Worm (Caenorhabditis elegans): ENCODE measurements around the gene F14F8.14.

F14F8.14 gene

DNA sequence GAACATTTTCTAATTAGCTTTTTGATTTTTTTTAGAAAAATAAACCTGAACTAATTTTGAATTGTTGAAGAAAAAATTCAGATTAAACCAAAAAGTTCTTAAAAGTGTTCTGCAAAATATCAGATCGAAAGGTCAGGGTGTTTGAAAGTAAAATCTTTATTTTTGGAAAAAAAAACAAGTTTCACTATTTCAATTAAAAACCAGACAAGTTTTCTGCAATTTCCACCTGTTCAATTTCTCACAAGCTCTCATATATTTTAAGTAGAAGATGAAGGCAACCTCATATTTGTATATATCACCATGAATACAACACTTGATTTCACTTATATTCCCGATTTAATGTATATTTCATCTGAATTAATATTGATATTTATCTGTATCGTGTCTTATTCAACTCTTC lies 20.7 kb upstream of the F14F8.14 start, which contains the start of gene srz-102:
Gene srz-102, plus strand, starts transcription at position 301 of the 400 bp plus-strand sequence.
- TF ChIP-seq hlh-8 (tag; optimal IDR thresholded peaks at IDR 0.05): no peak
- TF ChIP-seq unc-42 (tag; optimal IDR thresholded peaks at IDR 0.05): no peak
- TF ChIP-seq ets-4 (tag; optimal IDR thresholded peaks at IDR 0.05): no peak
- TF ChIP-seq che-1 (tag; optimal IDR thresholded peaks at IDR 0.05): no peak
- no peak for TF ChIP-seq ceh-48 (tag; optimal IDR thresholded peaks at IDR 0.05)
- no peak for TF ChIP-seq ceh-34 (tag; optimal IDR thresholded peaks at IDR 0.05)
- TF ChIP-seq pha-4 (tag; optimal IDR thresholded peaks at IDR 0.05): no peak
- TF ChIP-seq tbx-7 (tag; optimal IDR thresholded peaks at IDR 0.05): no peak
- no peak for TF ChIP-seq elt-2 (tag; optimal IDR thresholded peaks at IDR 0.05)
- no peak for TF ChIP-seq ceh-31 (tag; optimal IDR thresholded peaks at IDR 0.05)
- no peak for TF ChIP-seq hlh-30 (tag; optimal IDR thresholded peaks at IDR 0.05; ENCODE audit: insufficient read depth)
- TF ChIP-seq lim-6 (tag; optimal IDR thresholded peaks at IDR 0.05): no peak
- TF ChIP-seq ceh-6 (GFP tag; optimal IDR thresholded peaks at IDR 0.05): no peak
- TF ChIP-seq zip-5 (tag; optimal IDR thresholded peaks at IDR 0.05): no peak
- TF ChIP-seq pqm-1 (tag; optimal IDR thresholded peaks at IDR 0.05): no peak

- TF ChIP-seq ceh-9 (tag; optimal IDR thresholded peaks at IDR 0.05): no peak
- TF ChIP-seq elt-2 (tag; optimal IDR thresholded peaks at IDR 0.05): no peak
- TF ChIP-seq nhr-232 (tag; optimal IDR thresholded peaks at IDR 0.05): no peak
- no peak for TF ChIP-seq ttx-3 (tag; optimal IDR thresholded peaks at IDR 0.05)
- TF ChIP-seq hlh-6 (tag; optimal IDR thresholded peaks at IDR 0.05): no peak
- no peak for TF ChIP-seq hlh-8 (tag; optimal IDR thresholded peaks at IDR 0.05)
These were observed 19.2 kb upstream of the F14F8.14 start, which contains the start of gene srw-43 for ce11 chrV:16685725-16686124. TSS of gene srw-43 (plus strand) at chrV:16686025.

ce11 chrV:16683359-16683758 lies 16.8 kb upstream of the F14F8.14 start:
- no peak for TF ChIP-seq ceh-2 (tag; optimal IDR thresholded peaks at IDR 0.05)
- no peak for TF ChIP-seq zip-5 (tag; optimal IDR thresholded peaks at IDR 0.05)

ce11 chrV:16682886-16683285 lies 16.3 kb upstream of the F14F8.14 start, which contains the start of gene srw-36:
TSS of gene srw-36 (plus strand) at chrV:16683186.
- TF ChIP-seq elt-2 (tag; optimal IDR thresholded peaks at IDR 0.05) (no peak), K09A11.1 (tag; optimal IDR thresholded peaks at IDR 0.05; ENCODE audit: insufficient read depth) (no peak), ref-2 (tag; optimal IDR thresholded peaks at IDR 0.05) (no peak), tbx-7 (tag; optimal IDR thresholded peaks at IDR 0.05) (no peak), hlh-13 (GFP tag; optimal IDR thresholded peaks at IDR 0.05) (no peak), hlh-8 (tag; optimal IDR thresholded peaks at IDR 0.05) (no peak), ceh-45 (GFP tag; IDR thresholded peaks at IDR 0.05) (no peak), che-1 (tag; optimal IDR thresholded peaks at IDR 0.05) (no peak), tbx-2 (tag; optimal IDR thresholded peaks at IDR 0.05) (no peak), gmeb-2 (tag; optimal IDR thresholded peaks at IDR 0.05) (no peak), unc-42 (tag; optimal IDR thresholded peaks at IDR 0.05) (no peak), ama-1 (optimal IDR thresholded peaks at IDR 0.05) (no peak), dve-1 (tag; optimal IDR thresholded peaks at IDR 0.05) (no peak), F13H6.1 (tag; optimal IDR thresholded peaks at IDR 0.05) (no peak), ceh-6 (GFP tag; optimal IDR thresholded peaks at IDR 0.05) (no peak), ahr-1 (tag; optimal IDR thresholded peaks at IDR 0.05) (no peak), pag-3 (tag; optimal IDR thresholded peaks at IDR 0.05; ENCODE audit: borderline replicate concordance) (no peak), ceh-31 (tag; optimal IDR thresholded peaks at IDR 0.05) (no peak), npax-4 (tag; optimal IDR thresholded peaks at IDR 0.05) (no peak), mec-3 (tag; optimal IDR thresholded peaks at IDR 0.05; ENCODE audit: borderline replicate concordance) (no peak)

DNA sequence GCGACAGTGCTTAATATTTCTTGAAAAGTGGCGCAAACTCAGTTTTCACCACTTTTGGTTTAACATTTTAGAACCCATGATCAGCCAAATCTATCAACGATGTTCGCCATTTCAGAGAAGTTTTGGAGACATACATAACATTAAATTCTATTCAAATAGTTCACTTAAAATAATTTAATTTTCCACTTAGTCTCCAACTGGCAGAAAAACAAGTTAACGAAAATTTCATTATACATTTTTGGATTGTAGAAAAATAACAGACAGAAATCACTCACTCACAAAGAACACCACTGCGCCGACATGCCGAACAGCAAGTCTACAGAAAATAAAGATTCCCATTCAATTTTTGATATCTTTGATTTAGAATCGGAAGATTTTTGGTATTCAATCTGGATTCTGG lies 13.4 kb upstream of the F14F8.14 start, which contains the start of gene srw-44:
Gene srw-44, plus strand, starts transcription at position 301 of the 400 bp plus-strand sequence.
- TF ChIP-seq pros-1 (tag; optimal IDR thresholded peaks at IDR 0.05): no peak

Measured in whole organism, late embryonic.